Fruit fly (Drosophila melanogaster) whole organism: Measurements from ENCODE around the gene CG13685.

Experiments
- CG8478 ChIP-seq: fragments of >200 bp; optimal IDR thresholded peaks from 2 replicates; lab custom pipeline; 2018; ENCODE audit warnings: inconsistent platforms
- Dll ChIP-seq: fragments of >200 bp; optimal IDR thresholded peaks from 2 replicates; lab custom pipeline; 2017
- EcR ChIP-seq, 2 experiments: fragments of >200 bp; optimal IDR thresholded peaks; 2 replicates each; lab custom pipeline; 2017; ENCODE audit warnings: missing biosample characterization in 2 of 2, missing genetic modification characterization in 2 of 2, missing genetic modification reagents in 2 of 2
- pan ChIP-seq: fragments of >200 bp; optimal IDR thresholded peaks from 2 replicates; lab custom pipeline; 2017
- psq ChIP-seq: fragments of >200 bp; optimal IDR thresholded peaks from 2 replicates; lab custom pipeline; 2017
- usp ChIP-seq: fragments of >200 bp; optimal IDR thresholded peaks from 2 replicates; lab custom pipeline; 2017; ENCODE audit warnings: missing biosample characterization, missing genetic modification characterization, mixed read lengths

DNA sequence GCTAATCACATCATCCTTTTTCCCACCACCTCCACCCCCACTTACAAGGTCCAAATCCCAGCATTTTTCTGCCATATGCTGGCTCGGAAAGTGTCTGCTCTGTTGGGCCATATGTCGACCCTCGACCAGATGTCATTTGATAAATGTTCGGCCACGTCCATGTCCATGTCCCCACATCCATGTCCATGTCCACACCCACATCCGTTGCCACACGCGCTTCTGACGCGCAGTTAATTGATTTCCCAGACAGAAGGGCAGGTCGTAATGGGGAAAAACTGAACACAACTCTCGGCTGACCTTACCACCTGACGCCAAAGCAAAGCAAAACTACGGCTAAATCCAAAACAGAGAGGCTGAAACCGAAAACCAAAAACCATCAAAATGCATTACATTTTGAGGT is 39.8 kb downstream of the CG13685 start:
- no peak for TF ChIP-seq psq (lab: Kevin White, UChicago)
- no peak for TF ChIP-seq usp (GFP tag; lab: Kevin White, UChicago)
- TF ChIP-seq pan (lab: Kevin White, UChicago) = no peak
- TF ChIP-seq CG8478 (lab: Kevin White, UChicago) = no peak
- TF ChIP-seq EcR (GFP tag; optimal IDR thresholded peaks at IDR 0.05; lab: Kevin White, UChicago) = no peak
- TF ChIP-seq Dll (lab: Kevin White, UChicago) = no peak
